Fruit fly (Drosophila melanogaster) whole organism, wandering third instar larva: ENCODE measurements around the gene Med.

Experiments
- Abd-B ChIP-seq: fragments of >200 bp; optimal IDR thresholded peaks from 2 replicates; lab custom pipeline; 2017; ENCODE audit warnings: missing biosample characterization, missing genetic modification characterization
- CG32264 ChIP-seq: fragments of 200-800 bp; sonication (Bioruptor generic); optimal IDR thresholded peaks from 2 replicates; lab custom pipeline; 2016; ENCODE audit warnings: missing biosample characterization, missing genetic modification characterization
- CG9705 ChIP-seq: fragments of 200-800 bp; sonication (Bioruptor generic); optimal IDR thresholded peaks from 2 replicates; lab custom pipeline; 2018; ENCODE audit warnings: missing biosample characterization, mild to moderate bottlenecking, missing genetic modification characterization
- CrebA ChIP-seq: fragments of 200-800 bp; sonication (Bioruptor generic); optimal IDR thresholded peaks from 2 replicates; lab custom pipeline; 2016; ENCODE audit warnings: missing biosample characterization, mild to moderate bottlenecking, missing genetic modification characterization, borderline replicate concordance
- Dfd ChIP-seq: fragments of >200 bp; optimal IDR thresholded peaks from 2 replicates; lab custom pipeline; 2017; ENCODE audit warnings: missing biosample characterization, missing genetic modification characterization
- Dif ChIP-seq: fragments of 200-275, 200-300 bp; sonication (Bioruptor generic); optimal IDR thresholded peaks from 2 replicates; lab custom pipeline; 2018; ENCODE audit warnings: missing biosample characterization, missing genetic modification characterization; ENCODE audit not compliant: partially characterized antibody
- GATAd ChIP-seq: sonication (Bioruptor generic); optimal IDR thresholded peaks from 2 replicates; lab custom pipeline; 2016; ENCODE audit warnings: missing biosample characterization, missing genetic modification characterization
- HLH106 ChIP-seq: fragments of 200-800 bp; optimal IDR thresholded peaks from 3 replicates; lab custom pipeline; 2019; ENCODE audit warnings: missing biosample characterization, mild to moderate bottlenecking, missing genetic modification characterization, moderate library complexity
- Hnf4 ChIP-seq: fragments of 200-800 bp; sonication (Bioruptor generic); optimal IDR thresholded peaks from 2 replicates; lab custom pipeline; 2016; ENCODE audit warnings: missing biosample characterization, mild to moderate bottlenecking, missing genetic modification characterization
- Hr78 ChIP-seq: fragments of >200 bp; optimal IDR thresholded peaks from 2 replicates; lab custom pipeline; 2017; ENCODE audit warnings: missing biosample characterization, missing genetic modification characterization
- Hr83 ChIP-seq: fragments of 200-300 bp; sonication (Bioruptor generic); optimal IDR thresholded peaks from 2 replicates; lab custom pipeline; 2016; ENCODE audit warnings: missing biosample characterization, mild to moderate bottlenecking, missing genetic modification characterization, moderate library complexity; ENCODE audit not compliant: poor library complexity, severe bottlenecking
- Myc ChIP-seq: fragments of >200 bp; optimal IDR thresholded peaks from 2 replicates; lab custom pipeline; 2017
- N ChIP-seq: fragments of >200 bp; optimal IDR thresholded peaks from 2 replicates; lab custom pipeline; 2018; ENCODE audit warnings: missing biosample characterization, missing external identifiers, missing genetic modification characterization
- OdsH ChIP-seq: fragments of 200-800 bp; sonication (Bioruptor generic); optimal IDR thresholded peaks from 2 replicates; lab custom pipeline; 2016; ENCODE audit warnings: missing biosample characterization, mild to moderate bottlenecking, missing genetic modification characterization
- Rel ChIP-seq, 2 experiments: fragments of 200-800 bp; sonication (Bioruptor generic) in 1 of 2; optimal IDR thresholded peaks; 2 replicates in 1 of 2; 3 replicates in 1 of 2; lab custom pipeline; 2016 to 2019; ENCODE audit warnings: mild to moderate bottlenecking in 2 of 2, missing biosample characterization in 2 of 2, missing genetic modification characterization in 2 of 2, moderate library complexity in 1 of 2
- Sp1 ChIP-seq: fragments of 200-800 bp; sonication (Bioruptor generic); optimal IDR thresholded peaks from 3 replicates; lab custom pipeline; 2019; ENCODE audit warnings: missing biosample characterization, mild to moderate bottlenecking, missing genetic modification characterization, moderate library complexity
- Vsx2 ChIP-seq: fragments of 200-300, 225-300 bp; sonication (Bioruptor generic); optimal IDR thresholded peaks from 2 replicates; lab custom pipeline; 2018; ENCODE audit warnings: missing biosample characterization, missing genetic modification characterization; ENCODE audit not compliant: partially characterized antibody
- brk ChIP-seq: fragments of 200-800 bp; sonication (Bioruptor generic); optimal IDR thresholded peaks from 2 replicates; lab custom pipeline; 2016; ENCODE audit warnings: missing biosample characterization, mild to moderate bottlenecking, missing genetic modification characterization
- dl ChIP-seq, 2 experiments: fragments of 175-275, 200-275 bp in 1 of 2; fragments of 200-275 bp in 1 of 2; sonication (Bioruptor generic); optimal IDR thresholded peaks; lab custom pipeline; 2018; ENCODE audit warnings: mild to moderate bottlenecking in 2 of 2, missing biosample characterization in 2 of 2, missing genetic modification characterization in 2 of 2, moderate library complexity in 2 of 2; ENCODE audit not compliant: partially characterized antibody in 2 of 2, insufficient read depth in 1 of 2
- dmrt93B ChIP-seq: fragments of 200-800 bp; sonication (Bioruptor generic); optimal IDR thresholded peaks from 2 replicates; lab custom pipeline; 2018; ENCODE audit warnings: missing biosample characterization, mild to moderate bottlenecking, missing genetic modification characterization
- dsf ChIP-seq: sonication (Bioruptor generic); optimal IDR thresholded peaks from 2 replicates; lab custom pipeline; 2016; ENCODE audit warnings: missing biosample characterization, missing genetic modification characterization, borderline replicate concordance
- foxo ChIP-seq, 2 experiments: fragments of 200-800 bp; sonication (Bioruptor generic); optimal IDR thresholded peaks; 2 replicates in 1 of 2; 3 replicates in 1 of 2; lab custom pipeline; 2016 to 2017; ENCODE audit warnings: missing biosample characterization in 2 of 2, missing genetic modification characterization in 2 of 2
- h ChIP-seq: fragments of 200-800 bp; sonication (Bioruptor generic); optimal IDR thresholded peaks from 3 replicates; lab custom pipeline; 2016; ENCODE audit warnings: missing biosample characterization, mild to moderate bottlenecking, missing genetic modification characterization
- jim ChIP-seq: fragments of 175-275, 200-325 bp; sonication (Bioruptor generic); optimal IDR thresholded peaks from 2 replicates; lab custom pipeline; 2016; ENCODE audit warnings: missing biosample characterization, mild to moderate bottlenecking, missing genetic modification characterization
- lola ChIP-seq: fragments of >200 bp; optimal IDR thresholded peaks from 2 replicates; lab custom pipeline; 2017; ENCODE audit warnings: missing biosample characterization, missing genetic modification characterization
- pan ChIP-seq: fragments of >200 bp; optimal IDR thresholded peaks from 2 replicates; lab custom pipeline; 2017
- psq ChIP-seq: fragments of 200-800 bp; sonication (Bioruptor generic); optimal IDR thresholded peaks from 3 replicates; lab custom pipeline; 2017; ENCODE audit warnings: missing biosample characterization, mild to moderate bottlenecking, missing genetic modification characterization, moderate library complexity
- rgr ChIP-seq: fragments of 200-800 bp; sonication (Bioruptor generic); optimal IDR thresholded peaks from 3 replicates; lab custom pipeline; 2016; ENCODE audit warnings: missing biosample characterization, mild to moderate bottlenecking, missing genetic modification characterization
- sage ChIP-seq: fragments of 200-800 bp; sonication (Bioruptor generic); optimal IDR thresholded peaks from 2 replicates; lab custom pipeline; 2016; ENCODE audit warnings: missing biosample characterization, mild to moderate bottlenecking, missing genetic modification characterization
- sv ChIP-seq: fragments of 200-800 bp; sonication (Bioruptor generic); optimal IDR thresholded peaks from 3 replicates; lab custom pipeline; 2016; ENCODE audit warnings: missing biosample characterization, missing genetic modification characterization
- tai ChIP-seq: sonication (Bioruptor generic); optimal IDR thresholded peaks from 2 replicates; lab custom pipeline; 2016; ENCODE audit warnings: missing biosample characterization, missing genetic modification characterization
- usp ChIP-seq: fragments of >200 bp; optimal IDR thresholded peaks from 2 replicates; lab custom pipeline; 2017; ENCODE audit warnings: missing biosample characterization, missing genetic modification characterization
- woc ChIP-seq: sonication (Bioruptor generic); optimal IDR thresholded peaks from 2 replicates; lab custom pipeline; 2016; ENCODE audit warnings: missing biosample characterization, mild to moderate bottlenecking, missing genetic modification characterization

The Med gene

DNA sequence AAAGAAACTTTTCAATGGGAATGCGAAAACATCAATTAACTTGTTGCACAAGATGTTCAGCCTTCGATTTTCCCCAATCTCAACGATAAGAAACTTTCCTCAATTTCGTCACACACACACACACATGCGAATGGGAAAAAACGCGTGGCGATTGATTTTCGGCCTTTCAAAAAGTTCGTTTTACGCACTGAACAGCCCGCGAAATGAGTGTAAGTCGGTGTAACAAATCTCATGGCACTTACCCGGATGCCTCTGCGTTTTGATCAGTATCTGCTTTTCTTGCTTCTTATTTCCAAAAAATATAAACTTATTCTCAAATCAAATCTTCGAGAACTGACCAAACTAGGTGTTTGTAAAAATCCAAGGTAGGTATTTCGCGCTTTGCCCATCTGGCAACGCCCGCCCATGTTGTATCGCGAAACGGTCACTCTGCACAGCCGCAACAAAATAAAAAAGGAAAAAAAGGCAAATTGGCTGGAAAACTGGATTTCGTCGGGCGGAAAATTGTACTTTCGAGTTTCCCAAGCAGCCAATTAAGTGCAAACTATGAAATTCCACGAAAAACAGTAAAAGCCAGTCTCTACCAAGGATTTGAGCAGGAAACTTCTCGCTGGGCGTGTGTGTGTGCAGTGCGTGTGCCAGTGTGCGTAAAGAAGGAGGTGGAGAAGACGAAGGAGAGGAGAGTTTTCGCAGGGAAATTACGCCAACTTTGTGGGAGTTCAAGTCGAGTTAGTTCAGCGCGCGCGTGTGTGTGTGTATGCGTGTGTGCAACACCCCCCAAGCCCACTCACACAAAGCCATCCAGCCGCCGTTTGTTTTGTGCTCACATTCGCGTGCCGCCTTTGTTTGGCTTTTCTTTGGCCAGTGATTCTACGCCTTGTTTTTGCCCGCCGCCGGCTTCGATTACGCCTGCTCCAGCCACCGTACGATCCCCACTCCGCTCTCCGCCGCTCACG is at the start of gene Med:
Gene Med (plus strand): TSS at position 408 of the 956 bp plus-strand sequence.
- TF ChIP-seq N (GFP tag; lab: Kevin White, UChicago) (peak; percentile 48), sv (GFP tag; lab: Kevin White, UChicago) (no peak), CrebA (GFP tag; lab: Kevin White, UChicago) (no peak), Vsx2 (no peak), usp (GFP tag; lab: Kevin White, UChicago) (no peak), h (peak; percentile 32), Sp1 (GFP tag; lab: Kevin White, UChicago) (peak; percentile 63), OdsH (GFP tag; lab: Kevin White, UChicago) (no peak), dsf (GFP tag; lab: Kevin White, UChicago) (no peak), dl (GFP tag; optimal IDR thresholded peaks at IDR 0.05; lab: Kevin White, UChicago; ENCODE audit: insufficient read depth in 1 of 2, partially characterized antibody in 2 of 2) (no peak), psq (GFP tag; lab: Kevin White, UChicago) (peak; percentile 89), Myc (peak; percentile 28), GATAd (GFP tag; lab: Kevin White, UChicago) (no peak), Abd-B (GFP tag; lab: Kevin White, UChicago) (no peak), CG9705 (no peak), foxo (GFP tag; optimal IDR thresholded peaks at IDR 0.05; lab: Kevin White, UChicago) (no peak), Hnf4 (no peak), jim (no peak), Dif (GFP tag; lab: Kevin White, UChicago) (no peak), pan (lab: Kevin White, UChicago) (no peak), HLH106 (tag; lab: Kevin White, UChicago) (peak; percentile 30), Hr78 (GFP tag; lab: Kevin White, UChicago) (no peak), Rel (GFP tag; optimal IDR thresholded peaks at IDR 0.05; lab: Kevin White, UChicago) (no peak), Rel (tag; optimal IDR thresholded peaks at IDR 0.05; lab: Kevin White, UChicago) (peak; percentile 45), tai (no peak), CG32264 (GFP tag; lab: Kevin White, UChicago) (no peak), lola (GFP tag; lab: Kevin White, UChicago) (no peak)

- TF ChIP-seq HLH106 (tag; lab: Kevin White, UChicago) = no peak
- TF ChIP-seq dsf (GFP tag; lab: Kevin White, UChicago) = no peak
- no peak for TF ChIP-seq CG9705
- TF ChIP-seq brk (GFP tag; lab: Kevin White, UChicago) = no peak
- no peak for TF ChIP-seq rgr (GFP tag; lab: Kevin White, UChicago)
- TF ChIP-seq Hr83 (GFP tag; lab: Kevin White, UChicago) = no peak
- no peak for TF ChIP-seq pan (lab: Kevin White, UChicago)
- no peak for TF ChIP-seq OdsH (GFP tag; lab: Kevin White, UChicago)
- no peak for TF ChIP-seq usp (GFP tag; lab: Kevin White, UChicago)
- no peak for TF ChIP-seq N (GFP tag; lab: Kevin White, UChicago)
- TF ChIP-seq Dfd (GFP tag; lab: Kevin White, UChicago) = no peak
- no peak for TF ChIP-seq woc (GFP tag; lab: Kevin White, UChicago)
- no peak for TF ChIP-seq dmrt93B (GFP tag; lab: Kevin White, UChicago)
- TF ChIP-seq sage (GFP tag; lab: Kevin White, UChicago) = no peak
Observed at dm6 chr3R:31564164-31564563, 46.7 kb upstream of the Med start.

dm6 chr3R:31564588-31564987 is 46.3 kb upstream of the Med start:
- TF ChIP-seq Abd-B (GFP tag; lab: Kevin White, UChicago) (no peak), CG9705 (no peak), CG32264 (GFP tag; lab: Kevin White, UChicago) (no peak), Hr78 (GFP tag; lab: Kevin White, UChicago) (no peak), usp (GFP tag; lab: Kevin White, UChicago) (no peak), dsf (GFP tag; lab: Kevin White, UChicago) (no peak)
